Fruit fly (Drosophila melanogaster): ENCODE measurements around the gene Boh2.

Boh2 gene

dm6 chr2L:11169904-11170303 is 8.9 kb upstream of the Boh2 start (continued):
- TF ChIP-seq CG11560 (tag; IDR thresholded peaks at IDR 0.05): no peak
- no peak for TF ChIP-seq cg (GFP tag; optimal IDR thresholded peaks at IDR 0.05)
- no peak for TF ChIP-seq luna (GFP tag; optimal IDR thresholded peaks at IDR 0.05)
- TF ChIP-seq oc (tag; optimal IDR thresholded peaks at IDR 0.05): no peak
- TF ChIP-seq CG10654 (GFP tag; optimal IDR thresholded peaks at IDR 0.05): no peak
- no peak for TF ChIP-seq CG43689 (GFP tag; IDR thresholded peaks at IDR 0.05)
- TF ChIP-seq Opbp (GFP tag; IDR thresholded peaks at IDR 0.05; ENCODE audit: partially characterized antibody): no peak
- no peak for TF ChIP-seq CG12769 (tag; optimal IDR thresholded peaks at IDR 0.05)
- no peak for TF ChIP-seq Fer2 (tag; optimal IDR thresholded peaks at IDR 0.05)
- TF ChIP-seq cad (GFP tag; optimal IDR thresholded peaks at IDR 0.05): no peak
- no peak for TF ChIP-seq croc (GFP tag; conservative IDR thresholded peaks at IDR 0.05)
- TF ChIP-seq fu2 (GFP tag; optimal IDR thresholded peaks at IDR 0.05): no peak
- peak; percentile 27; the same call in 1 of the 2 replicates for TF ChIP-seq gsb (GFP tag; IDR thresholded peaks at IDR 0.05)
- no peak for TF ChIP-seq CG1647 (GFP tag; optimal IDR thresholded peaks at IDR 0.05)
- no peak for TF ChIP-seq Blimp-1 (GFP tag; optimal IDR thresholded peaks at IDR 0.05)
- no peak for TF ChIP-seq Tbp (GFP tag; optimal IDR thresholded peaks at IDR 0.05)
- no peak for TF ChIP-seq HmgZ (tag; optimal IDR thresholded peaks at IDR 0.05)
- no peak for TF ChIP-seq gt (GFP tag; IDR thresholded peaks at IDR 0.05)
- TF ChIP-seq seq (GFP tag; IDR thresholded peaks at IDR 0.05): no peak
- TF ChIP-seq slbo (GFP tag; IDR thresholded peaks at IDR 0.05): peak; percentile 38; the same call in 1 of the 2 replicates
- TF ChIP-seq CG14441 (GFP tag; IDR thresholded peaks at IDR 0.05): peak; percentile 48; the same call in 1 of the 2 replicates
- TF ChIP-seq CG14050 (GFP tag; IDR thresholded peaks at IDR 0.05): no peak
- no peak for TF ChIP-seq CG15073 (GFP tag; optimal IDR thresholded peaks at IDR 0.05)
- no peak for TF ChIP-seq sug (tag; optimal IDR thresholded peaks at IDR 0.05)
- TF ChIP-seq CTCF (GFP tag; optimal IDR thresholded peaks at IDR 0.05): no peak
- TF ChIP-seq Camta (GFP tag; optimal IDR thresholded peaks at IDR 0.05): no peak
- peak; percentile 18 for TF ChIP-seq Ets65A (GFP tag)
- TF ChIP-seq gem (tag; optimal IDR thresholded peaks at IDR 0.05): peak; percentile 27
- TF ChIP-seq Kr (GFP tag; optimal IDR thresholded peaks at IDR 0.05): no peak
- TF ChIP-seq CG4730 (GFP tag; IDR thresholded peaks at IDR 0.05): no peak
- TF ChIP-seq CG18599 (GFP tag; optimal IDR thresholded peaks at IDR 0.05): no peak
- peak; percentile 13; the same call in 1 of the 2 replicates for TF ChIP-seq lmd (GFP tag; IDR thresholded peaks at IDR 0.05)
- TF ChIP-seq bbx (GFP tag; IDR thresholded peaks at IDR 0.05; ENCODE audit: partially characterized antibody): no peak
- TF ChIP-seq CG6791 (GFP tag; IDR thresholded peaks at IDR 0.05; ENCODE audit: partially characterized antibody): no peak
- TF ChIP-seq Fer1 (GFP tag; optimal IDR thresholded peaks at IDR 0.05): no peak
- no peak for TF ChIP-seq CG17568 (GFP tag; optimal IDR thresholded peaks at IDR 0.05)
- TF ChIP-seq Atf-2 (GFP tag; optimal IDR thresholded peaks at IDR 0.05): no peak
- no peak for TF ChIP-seq pan (optimal IDR thresholded peaks at IDR 0.05)
- TF ChIP-seq pan (GFP tag; optimal IDR thresholded peaks at IDR 0.05 in 1 of 2, IDR thresholded peaks at IDR 0.05 in 1 of 2): no peak
- no peak for TF ChIP-seq CG17359 (tag; optimal IDR thresholded peaks at IDR 0.05)
- no peak for TF ChIP-seq slou (GFP tag; optimal IDR thresholded peaks at IDR 0.05)
- TF ChIP-seq dysf (GFP tag; IDR thresholded peaks at IDR 0.05): peak; percentile 64; the same call in 1 of the 3 replicates
- TF ChIP-seq amos (GFP tag; IDR thresholded peaks at IDR 0.05; ENCODE audit: partially characterized antibody): no peak
- no peak for TF ChIP-seq Doc2 (GFP tag; IDR thresholded peaks at IDR 0.05)
- TF ChIP-seq CG9876 (GFP tag; optimal IDR thresholded peaks at IDR 0.05): no peak
- no peak for TF ChIP-seq hth (optimal IDR thresholded peaks at IDR 0.05)
- TF ChIP-seq prd (optimal IDR thresholded peaks at IDR 0.05): no peak
- TF ChIP-seq prd (GFP tag; IDR thresholded peaks at IDR 0.05): peak; percentile 47; the same call in 2 of the 3 replicates
- TF ChIP-seq CG32532 (GFP tag; IDR thresholded peaks at IDR 0.05): peak; percentile 41; the same call in 1 of the 2 replicates
- TF ChIP-seq Lim3 (GFP tag; IDR thresholded peaks at IDR 0.05): no peak
- TF ChIP-seq tgo (GFP tag; IDR thresholded peaks at IDR 0.05): 0 out of 3 replicates have a peak, but pooled peaks have one; percentile 15
- TF ChIP-seq BtbVII (GFP tag; optimal IDR thresholded peaks at IDR 0.05): no peak
- peak; percentile 3 for TF ChIP-seq CG7556 (GFP tag; optimal IDR thresholded peaks at IDR 0.05)

All from whole organism, embryonic.